Worm (Caenorhabditis elegans) whole organism, L4/young adult: Measurements from ENCODE around the gene hsp-75.
A peak's percentile ranks its signal among the peaks of the same experiment; 100 is the strongest.

Experiments used
- W03F9.2 ChIP-seq: fragments of 150-350 bp; optimal IDR thresholded peaks from 2 replicates; lab custom pipeline; 2014; ENCODE audit warnings: missing biosample characterization, missing genetic modification characterization
- dao-5 ChIP-seq: sonication (generic microtip); optimal IDR thresholded peaks from 2 replicates; lab custom pipeline; 2016; ENCODE audit warnings: missing genotype, missing genetic modification characterization, moderate library complexity, missing compliant biosample characterization
- him-1 ChIP-seq: sonication (generic microtip); optimal IDR thresholded peaks from 2 replicates; lab custom pipeline; 2016; ENCODE audit warnings: missing genotype, missing genetic modification reagents, missing genetic modification characterization, missing compliant biosample characterization

The hsp-75 gene

ce11 chrIII:7238727-7239126 lies 12.2 kb upstream of the hsp-75 start, which contains the start of gene pars-1:
Gene pars-1, plus strand, starts transcription at chrIII:7239027.
- TF ChIP-seq W03F9.2 (tag; lab: Kevin White, UChicago) (no peak), him-1 (tag; lab: Kevin White, UChicago) (no peak), dao-5 (tag; lab: Kevin White, UChicago) (no peak)

ce11 chrIII:7234148-7234547 lies 7.6 kb upstream of the hsp-75 start, which contains the start of gene ndus-8:
Gene ndus-8, minus strand, starts transcription at chrIII:7234202.
- TF ChIP-seq him-1 (tag; lab: Kevin White, UChicago), result no peak
- peak; percentile 88 for TF ChIP-seq W03F9.2 (tag; lab: Kevin White, UChicago)

- TF ChIP-seq him-1 (tag; lab: Kevin White, UChicago), result no peak
- TF ChIP-seq W03F9.2 (tag; lab: Kevin White, UChicago), result no peak
- no peak for TF ChIP-seq dao-5 (tag; lab: Kevin White, UChicago)
Observed at ce11 chrIII:7232782-7233181, 6.3 kb upstream of the hsp-75 start, which contains the start of gene adr-2. Gene adr-2, minus strand, starts transcription at chrIII:7232882.

ce11 chrIII:7230841-7231240 lies 4.3 kb upstream of the hsp-75 start, which contains the start of gene R151.10:
Gene R151.10, minus strand, starts transcription at chrIII:7230941.
- TF ChIP-seq W03F9.2 (tag; lab: Kevin White, UChicago) (no peak), dao-5 (tag; lab: Kevin White, UChicago) (no peak), him-1 (tag; lab: Kevin White, UChicago) (no peak)

ce11 chrIII:7229687-7230086 lies 3.2 kb upstream of the hsp-75 start, which contains the start of gene R151.8:
Gene R151.8, minus strand, starts transcription at chrIII:7229787.
- TF ChIP-seq W03F9.2 (tag; lab: Kevin White, UChicago) (no peak), dao-5 (tag; lab: Kevin White, UChicago) (no peak)

- no peak for TF ChIP-seq dao-5 (tag; lab: Kevin White, UChicago)
- TF ChIP-seq him-1 (tag; lab: Kevin White, UChicago), result no peak
- no peak for TF ChIP-seq W03F9.2 (tag; lab: Kevin White, UChicago)
Observed at ce11 chrIII:7223029-7223428, 3.5 kb downstream of the hsp-75 start, which contains the start of gene der-2. Gene der-2, minus strand, starts transcription at chrIII:7223129.

ce11 chrIII:7221103-7221502 lies 5.4 kb downstream of the hsp-75 start:
- TF ChIP-seq him-1 (tag; lab: Kevin White, UChicago) (no peak), W03F9.2 (tag; lab: Kevin White, UChicago) (no peak), dao-5 (tag; lab: Kevin White, UChicago) (no peak)

ce11 chrIII:7216924-7217521 lies 9.5 kb downstream of the hsp-75 start:
- TF ChIP-seq him-1 (tag; lab: Kevin White, UChicago), result no peak
- TF ChIP-seq dao-5 (tag; lab: Kevin White, UChicago), result no peak
- no peak for TF ChIP-seq W03F9.2 (tag; lab: Kevin White, UChicago)

ce11 chrIII:7216226-7216625 lies 10.3 kb downstream of the hsp-75 start, which contains the start of gene R151.1:
Gene R151.1, plus strand, starts transcription at chrIII:7216526.
- TF ChIP-seq dao-5 (tag; lab: Kevin White, UChicago), result no peak
- TF ChIP-seq W03F9.2 (tag; lab: Kevin White, UChicago), result no peak
- no peak for TF ChIP-seq him-1 (tag; lab: Kevin White, UChicago)

- TF ChIP-seq W03F9.2 (tag; lab: Kevin White, UChicago), result no peak
- TF ChIP-seq dao-5 (tag; lab: Kevin White, UChicago), result no peak
- TF ChIP-seq him-1 (tag; lab: Kevin White, UChicago), result no peak
Observed at ce11 chrIII:7215532-7215931, 11.0 kb downstream of the hsp-75 start.

ce11 chrIII:7212028-7212427 lies 14.5 kb downstream of the hsp-75 start:
- TF ChIP-seq W03F9.2 (tag; lab: Kevin White, UChicago) (no peak), him-1 (tag; lab: Kevin White, UChicago) (no peak), dao-5 (tag; lab: Kevin White, UChicago) (no peak)

ce11 chrIII:7210486-7210885 lies 16.0 kb downstream of the hsp-75 start:
- TF ChIP-seq W03F9.2 (tag; lab: Kevin White, UChicago), result no peak
- TF ChIP-seq dao-5 (tag; lab: Kevin White, UChicago), result no peak
- TF ChIP-seq him-1 (tag; lab: Kevin White, UChicago), result no peak

- TF ChIP-seq dao-5 (tag; lab: Kevin White, UChicago) (no peak), him-1 (tag; lab: Kevin White, UChicago) (no peak), W03F9.2 (tag; lab: Kevin White, UChicago) (no peak)
Observed at ce11 chrIII:7209721-7210120, 16.8 kb downstream of the hsp-75 start, which contains the start of gene R151.2. Gene R151.2, plus strand, starts transcription at chrIII:7209967.
